Fruit fly (Drosophila melanogaster): ENCODE results near the gene Ir7d.

The Ir7d gene

dm6 chrX:7881579-7881978 lies 2.9 kb upstream of the Ir7d start, which contains the start of gene Ir7e (continued):
- no peak for TF ChIP-seq Blimp-1 (GFP tag; optimal IDR thresholded peaks at IDR 0.05)

- no peak for TF ChIP-seq ss (GFP tag; optimal IDR thresholded peaks at IDR 0.05)
- TF ChIP-seq dac (GFP tag; optimal IDR thresholded peaks at IDR 0.05) = no peak
- TF ChIP-seq CG7368 (GFP tag; optimal IDR thresholded peaks at IDR 0.05) = no peak
- TF ChIP-seq Eip93F (GFP tag; optimal IDR thresholded peaks at IDR 0.05) = no peak
- TF ChIP-seq spab (GFP tag; optimal IDR thresholded peaks at IDR 0.05) = no peak
- no peak for TF ChIP-seq CG8319 (GFP tag; optimal IDR thresholded peaks at IDR 0.05)
- TF ChIP-seq CG11294 (GFP tag; IDR thresholded peaks at IDR 0.05) = no peak
- TF ChIP-seq eg (GFP tag; IDR thresholded peaks at IDR 0.05) = no peak
- TF ChIP-seq CG8119 (GFP tag; IDR thresholded peaks at IDR 0.05) = no peak
- no peak for TF ChIP-seq fd85E (GFP tag; optimal IDR thresholded peaks at IDR 0.05)
- TF ChIP-seq Smox (GFP tag; optimal IDR thresholded peaks at IDR 0.05) = no peak
- no peak for TF ChIP-seq CG1621 (tag; optimal IDR thresholded peaks at IDR 0.05)
- TF ChIP-seq Hr4 (GFP tag; optimal IDR thresholded peaks at IDR 0.05) = no peak
- TF ChIP-seq Ets96B (tag; optimal IDR thresholded peaks at IDR 0.05) = no peak
- no peak for TF ChIP-seq Hr39 (GFP tag; optimal IDR thresholded peaks at IDR 0.05)
- no peak for TF ChIP-seq dsx (GFP tag; optimal IDR thresholded peaks at IDR 0.05; ENCODE audit: poor library complexity, severe bottlenecking)
- no peak for TF ChIP-seq salr (GFP tag; optimal IDR thresholded peaks at IDR 0.05)
These were observed 4.5 kb downstream of the Ir7d start, which contains the start of gene Ir7c for dm6 chrX:7874094-7874493. Gene Ir7c (plus strand): TSS chrX:7874394.

- TF ChIP-seq cyc (GFP tag; optimal IDR thresholded peaks at IDR 0.05) (no peak), CG6276 (GFP tag; optimal IDR thresholded peaks at IDR 0.05) (no peak), CG6808 (GFP tag; optimal IDR thresholded peaks at IDR 0.05) (no peak), esn (GFP tag; optimal IDR thresholded peaks at IDR 0.05) (no peak), Gug (GFP tag; IDR thresholded peaks at IDR 0.05) (no peak), CG9139 (GFP tag; optimal IDR thresholded peaks at IDR 0.05) (no peak), pdm3 (GFP tag; optimal IDR thresholded peaks at IDR 0.05) (no peak), Eip78C (GFP tag) (no peak), CG6792 (GFP tag; optimal IDR thresholded peaks at IDR 0.05) (no peak), CG8632 (GFP tag; optimal IDR thresholded peaks at IDR 0.05) (no peak), CG7368 (GFP tag; optimal IDR thresholded peaks at IDR 0.05) (no peak), Lpt (GFP tag; optimal IDR thresholded peaks at IDR 0.05) (no peak), Hr38 (GFP tag; optimal IDR thresholded peaks at IDR 0.05) (no peak), lz (GFP tag; optimal IDR thresholded peaks at IDR 0.05) (no peak), dac (GFP tag; optimal IDR thresholded peaks at IDR 0.05) (no peak), Hr39 (GFP tag; optimal IDR thresholded peaks at IDR 0.05) (no peak), CG15336 (GFP tag; IDR thresholded peaks at IDR 0.05) (no peak)
These were observed 5.3 kb downstream of the Ir7d start, which contains the start of gene dec for dm6 chrX:7873172-7873930. Gene dec (minus strand): TSS chrX:7873222.

dm6 chrX:7866868-7867267 lies 11.8 kb downstream of the Ir7d start, which contains the start of gene Ir7b:
Gene Ir7b (minus strand): TSS chrX:7866968.
- TF ChIP-seq dac (GFP tag; optimal IDR thresholded peaks at IDR 0.05) (no peak), pdm3 (GFP tag; optimal IDR thresholded peaks at IDR 0.05) (no peak), Lpt (GFP tag; optimal IDR thresholded peaks at IDR 0.05) (no peak), CG7368 (GFP tag; optimal IDR thresholded peaks at IDR 0.05) (no peak), acj6 (GFP tag; optimal IDR thresholded peaks at IDR 0.05) (no peak), Gug (GFP tag; IDR thresholded peaks at IDR 0.05) (no peak)

dm6 chrX:7857873-7858272 lies 20.8 kb downstream of the Ir7d start, which contains the start of gene CG1409:
Gene CG1409 (plus strand): TSS chrX:7858173.
- TF ChIP-seq Blimp-1 (GFP tag; optimal IDR thresholded peaks at IDR 0.05) = no peak
- TF ChIP-seq Sox102F (GFP tag; optimal IDR thresholded peaks at IDR 0.05) = no peak
- TF ChIP-seq dac (GFP tag; optimal IDR thresholded peaks at IDR 0.05) = no peak
- TF ChIP-seq Ets21C (GFP tag; optimal IDR thresholded peaks at IDR 0.05) = no peak
- no peak for TF ChIP-seq esn (GFP tag; optimal IDR thresholded peaks at IDR 0.05)
- no peak for TF ChIP-seq CG31627 (GFP tag; optimal IDR thresholded peaks at IDR 0.05)
- no peak for TF ChIP-seq salr (GFP tag; optimal IDR thresholded peaks at IDR 0.05)
- no peak for TF ChIP-seq Eip93F (GFP tag; optimal IDR thresholded peaks at IDR 0.05)
